Worm (Caenorhabditis elegans) whole organism, early embryonic: ENCODE measurements around the gene B0513.4.

Source experiments
- B0310.2 ChIP-seq: sonication (generic microtip); optimal IDR thresholded peaks from 2 replicates; lab custom pipeline; 2016; ENCODE audit warnings: mild to moderate bottlenecking, missing genetic modification characterization, missing compliant biosample characterization
- F13C5.2 ChIP-seq: sonication (generic microtip); optimal IDR thresholded peaks from 2 replicates; lab custom pipeline; 2017; ENCODE audit warnings: mild to moderate bottlenecking, missing genetic modification characterization, inconsistent platforms, missing compliant biosample characterization
- aly-1 ChIP-seq: sonication (generic microtip); optimal IDR thresholded peaks from 2 replicates; lab custom pipeline; 2016; ENCODE audit warnings: missing genetic modification characterization, missing compliant biosample characterization
- ama-1 ChIP-seq: fragments of 150-350 bp; optimal IDR thresholded peaks from 2 replicates; lab custom pipeline; 2014
- ceh-13 ChIP-seq: fragments of 200-800 bp; sonication (Bioruptor generic); optimal IDR thresholded peaks from 2 replicates; lab custom pipeline; 2018; ENCODE audit warnings: mild to moderate bottlenecking, missing genetic modification characterization, missing compliant biosample characterization
- ceh-36 ChIP-seq: sonication (generic microtip); optimal IDR thresholded peaks from 2 replicates; lab custom pipeline; 2016; ENCODE audit warnings: missing genetic modification characterization, inconsistent platforms, missing compliant biosample characterization
- flt-1 ChIP-seq: fragments of 200-800 bp; sonication (Bioruptor generic); IDR thresholded peaks from 2 replicates; pipeline ENCODE4 v1.3.6; 2022; ENCODE audit warnings: missing genetic modification characterization, missing compliant biosample characterization
- hnd-1 ChIP-seq: sonication (generic microtip); optimal IDR thresholded peaks from 2 replicates; lab custom pipeline; 2016; ENCODE audit warnings: missing genetic modification characterization, missing compliant biosample characterization
- scrt-1 ChIP-seq: fragments of 200-800 bp; sonication (Bioruptor generic); IDR thresholded peaks from 2 replicates; pipeline ENCODE4 v1.3.6; 2022; ENCODE audit warnings: missing genetic modification characterization, missing compliant biosample characterization
- sea-1 ChIP-seq: fragments of 200-800 bp; sonication (Bioruptor generic); conservative IDR thresholded peaks from 2 replicates; pipeline ENCODE4 v1.3.6; 2022; ENCODE audit warnings: missing genetic modification characterization, missing compliant biosample characterization
- tbx-11 ChIP-seq: fragments of 200-800 bp; sonication (Bioruptor generic); IDR thresholded peaks from 2 replicates; pipeline ENCODE4 v1.3.6; 2022; ENCODE audit warnings: missing genetic modification characterization, missing compliant biosample characterization

DNA sequence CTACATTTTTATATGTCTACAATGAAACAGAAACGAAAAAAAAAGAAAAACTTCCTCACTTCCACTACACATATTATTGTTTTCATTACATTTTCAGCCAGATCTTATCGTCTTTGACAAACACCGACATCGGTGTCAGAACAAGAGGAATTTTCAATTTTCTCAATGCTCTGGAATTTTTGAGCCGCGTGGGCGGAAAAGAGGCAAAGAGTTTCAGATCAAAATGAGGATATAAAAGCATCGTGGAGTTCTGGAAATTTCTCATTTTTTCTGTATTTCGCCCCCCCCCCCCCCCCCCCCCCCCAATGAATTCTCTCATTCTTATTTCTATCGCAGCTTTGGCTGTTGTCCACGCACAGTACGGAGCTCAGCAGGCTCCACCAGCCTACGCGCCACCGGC, at the start of gene B0513.4:
- TF ChIP-seq ama-1 (lab: Kevin White, UChicago): no peak
- no peak for TF ChIP-seq F13C5.2
- TF ChIP-seq B0310.2 (tag; lab: Kevin White, UChicago): no peak
- TF ChIP-seq scrt-1 (GFP tag; lab: Robert Waterston, UW): no peak
- no peak for TF ChIP-seq flt-1 (GFP tag; lab: Robert Waterston, UW)
- no peak for TF ChIP-seq aly-1 (tag; lab: Kevin White, UChicago)
- no peak for TF ChIP-seq ceh-13 (GFP tag; lab: Kevin White, UChicago)
- TF ChIP-seq sea-1: no peak
- no peak for TF ChIP-seq tbx-11 (GFP tag; lab: Robert Waterston, UW)
- no peak for TF ChIP-seq hnd-1 (tag; lab: Kevin White, UChicago)
- TF ChIP-seq ceh-36: no peak
